Fruit fly (Drosophila melanogaster) whole organism, embryonic: ENCODE data around the gene CG3009.
A peak's percentile ranks its signal among the peaks of the same experiment; 100 is the strongest.

Source experiments
- BtbVII ChIP-seq: fragments of 200-800 bp; sonication (Bioruptor generic); optimal IDR thresholded peaks from 3 replicates; lab custom pipeline; 2017; ENCODE audit warnings: missing biosample characterization, mild to moderate bottlenecking, missing genetic modification characterization
- CG10147 ChIP-seq: fragments of 200-800 bp; sonication (Bioruptor generic); optimal IDR thresholded peaks from 2 replicates; lab custom pipeline; 2019; ENCODE audit warnings: missing biosample characterization, mild to moderate bottlenecking, missing genetic modification characterization, moderate library complexity
- CG10209 ChIP-seq: fragments of 200-800 bp; sonication (Bioruptor generic); optimal IDR thresholded peaks from 3 replicates; lab custom pipeline; 2017; ENCODE audit warnings: missing biosample characterization, mild to moderate bottlenecking, missing genetic modification characterization, missing genetic modification reagents
- CG12104 ChIP-seq: fragments of 200-800 bp; sonication (Bioruptor generic); optimal IDR thresholded peaks from 3 replicates; lab custom pipeline; 2016; ENCODE audit warnings: missing biosample characterization, missing genetic modification characterization
- CG13287 ChIP-seq: fragments of 200-800 bp; sonication (Bioruptor generic); IDR thresholded peaks from 2 replicates; pipeline ENCODE4 v1.3.6; 2022; ENCODE audit warnings: missing biosample characterization, missing genetic modification characterization; ENCODE audit not compliant: partially characterized antibody
- CG14014 ChIP-seq: fragments of 200-800 bp; sonication (Bioruptor generic); IDR thresholded peaks from 2 replicates; pipeline ENCODE4 v1.3.6; 2022; ENCODE audit warnings: missing biosample characterization, missing genetic modification characterization
- CG15011 ChIP-seq: fragments of 200-800 bp; sonication (Bioruptor generic); optimal IDR thresholded peaks from 3 replicates; lab custom pipeline; 2018; ENCODE audit warnings: missing biosample characterization, mild to moderate bottlenecking, missing genetic modification characterization
- CG15073 ChIP-seq: fragments of 200-800 bp; sonication (Bioruptor generic); optimal IDR thresholded peaks from 2 replicates; lab custom pipeline; 2016; ENCODE audit warnings: missing biosample characterization, missing genetic modification characterization
- CG15269 ChIP-seq: fragments of 200-800 bp; sonication (Bioruptor generic); optimal IDR thresholded peaks from 2 replicates; lab custom pipeline; 2018; ENCODE audit warnings: missing biosample characterization, mild to moderate bottlenecking, missing genetic modification characterization, moderate library complexity
- CG17361 ChIP-seq: fragments of 200-800 bp; sonication (Bioruptor generic); IDR thresholded peaks from 3 replicates; pipeline ENCODE4 v1.3.6; 2022; ENCODE audit warnings: missing biosample characterization, missing genetic modification characterization
- CG32532 ChIP-seq: fragments of 200-800 bp; sonication (Bioruptor generic); IDR thresholded peaks from 2 replicates; pipeline ENCODE4 v1.3.6; 2022; ENCODE audit warnings: missing biosample characterization, missing genetic modification characterization
- CG3281 ChIP-seq: fragments of 200-800 bp; sonication (Bioruptor generic); optimal IDR thresholded peaks from 3 replicates; lab custom pipeline; 2017; ENCODE audit warnings: missing biosample characterization, mild to moderate bottlenecking, missing genetic modification characterization
- CG6689 ChIP-seq: fragments of 200-800 bp; sonication (Bioruptor generic); IDR thresholded peaks from 2 replicates; pipeline ENCODE4 v1.3.6; 2022; ENCODE audit warnings: missing biosample characterization, missing genetic modification characterization
- CG6765 ChIP-seq: fragments of 200-800 bp; sonication (Bioruptor generic); optimal IDR thresholded peaks from 3 replicates; lab custom pipeline; 2017; ENCODE audit warnings: missing biosample characterization, mild to moderate bottlenecking, missing genetic modification characterization
- CG6813 ChIP-seq: fragments of 200-800 bp; sonication (Bioruptor generic); optimal IDR thresholded peaks from 2 replicates; lab custom pipeline; 2017; ENCODE audit warnings: missing biosample characterization, missing genetic modification characterization, mild to moderate bottlenecking, moderate library complexity, missing genetic modification reagents
- CG7556 ChIP-seq: fragments of 200-800 bp; sonication (Bioruptor generic); optimal IDR thresholded peaks from 2 replicates; lab custom pipeline; 2017; ENCODE audit warnings: missing biosample characterization, mild to moderate bottlenecking, missing genetic modification characterization
- CG7786 ChIP-seq: fragments of 200-800 bp; sonication (Bioruptor generic); optimal IDR thresholded peaks from 2 replicates; lab custom pipeline; 2016; ENCODE audit warnings: missing biosample characterization, missing genetic modification characterization
- CG8281 ChIP-seq: fragments of 200-800 bp; sonication (Bioruptor generic); optimal IDR thresholded peaks from 2 replicates; lab custom pipeline; 2018; ENCODE audit warnings: missing biosample characterization, mild to moderate bottlenecking, missing genetic modification characterization, moderate library complexity
- CG8944 ChIP-seq: fragments of 200-800 bp; sonication (Bioruptor generic); optimal IDR thresholded peaks from 3 replicates; lab custom pipeline; 2016; ENCODE audit warnings: missing biosample characterization, missing genetic modification characterization
- Drgx ChIP-seq: fragments of 200-800 bp; sonication (Bioruptor generic); IDR thresholded peaks from 2 replicates; pipeline ENCODE4 v1.3.6; 2022; ENCODE audit warnings: missing biosample characterization, missing genetic modification characterization
- Fer1 ChIP-seq: fragments of 200-800 bp; sonication (Bioruptor generic); optimal IDR thresholded peaks from 2 replicates; lab custom pipeline; 2017; ENCODE audit warnings: missing biosample characterization, mild to moderate bottlenecking, missing genetic modification characterization
- Fer3 ChIP-seq: fragments of 200-800 bp; sonication (Bioruptor generic); optimal IDR thresholded peaks from 2 replicates; lab custom pipeline; 2018; ENCODE audit warnings: missing biosample characterization, mild to moderate bottlenecking, missing genetic modification characterization, moderate library complexity
- HmgD ChIP-seq: fragments of 200-800 bp; sonication (Bioruptor generic); optimal IDR thresholded peaks from 3 replicates; lab custom pipeline; 2016; ENCODE audit warnings: missing biosample characterization, missing genetic modification characterization
- Meics ChIP-seq: fragments of 200-800 bp; sonication (Bioruptor generic); optimal IDR thresholded peaks from 2 replicates; lab custom pipeline; 2017; ENCODE audit warnings: missing biosample characterization, mild to moderate bottlenecking, missing genetic modification characterization
- Nf-YC ChIP-seq: fragments of 200-800 bp; optimal IDR thresholded peaks from 3 replicates; lab custom pipeline; 2019; ENCODE audit warnings: missing biosample characterization, mild to moderate bottlenecking, missing genetic modification characterization, moderate library complexity
- PHDP ChIP-seq: fragments of 200-800 bp; sonication (Bioruptor generic); optimal IDR thresholded peaks from 3 replicates; lab custom pipeline; 2018; ENCODE audit warnings: missing biosample characterization, mild to moderate bottlenecking, missing genetic modification characterization, moderate library complexity
- Ravus ChIP-seq: fragments of 200-800 bp; sonication (Bioruptor generic); IDR thresholded peaks from 2 replicates; pipeline ENCODE4 v1.3.6; 2022; ENCODE audit warnings: missing biosample characterization, missing genetic modification characterization
- Scr ChIP-seq: fragments of 200-800 bp; sonication (Bioruptor generic); IDR thresholded peaks from 2 replicates; pipeline ENCODE4 v1.3.6; 2022; ENCODE audit warnings: missing biosample characterization, missing genetic modification characterization; ENCODE audit not compliant: partially characterized antibody
- Sox102F ChIP-seq: fragments of 200-800 bp; sonication (Bioruptor generic); optimal IDR thresholded peaks from 2 replicates; lab custom pipeline; 2018; ENCODE audit warnings: missing biosample characterization, mild to moderate bottlenecking, missing genetic modification characterization, moderate library complexity
- ab ChIP-seq: fragments of 200-800 bp; sonication (Bioruptor generic); optimal IDR thresholded peaks from 2 replicates; lab custom pipeline; 2016; ENCODE audit warnings: missing biosample characterization, missing genetic modification characterization
- ash1 ChIP-seq: fragments of 200-800 bp; sonication (Bioruptor generic); optimal IDR thresholded peaks from 2 replicates; lab custom pipeline; 2018; ENCODE audit warnings: missing biosample characterization, mild to moderate bottlenecking, missing genetic modification characterization
- chm ChIP-seq: fragments of 200-800 bp; sonication (Bioruptor generic); IDR thresholded peaks from 2 replicates; pipeline ENCODE4 v1.3.6; 2022; ENCODE audit warnings: missing biosample characterization, missing genetic modification characterization
- dimm ChIP-seq: fragments of 200-800 bp; sonication (Bioruptor generic); IDR thresholded peaks from 2 replicates; pipeline ENCODE4 v1.3.6; 2022; ENCODE audit warnings: missing biosample characterization, missing genetic modification characterization
- disco-r ChIP-seq: fragments of 200-800 bp; sonication (Bioruptor generic); optimal IDR thresholded peaks from 2 replicates; lab custom pipeline; 2016; ENCODE audit warnings: missing biosample characterization, missing genetic modification characterization
- dmrt99B ChIP-seq: fragments of 200-800 bp; sonication (Bioruptor generic); optimal IDR thresholded peaks from 2 replicates; lab custom pipeline; 2018; ENCODE audit warnings: missing biosample characterization, mild to moderate bottlenecking, missing genetic modification characterization, moderate library complexity
- eve ChIP-seq, 2 experiments: fragments of >200 bp; optimal IDR thresholded peaks; 2 replicates each; lab custom pipeline; 2017; ENCODE audit warnings: missing biosample characterization in 2 of 2, missing genetic modification characterization in 2 of 2
- gcm ChIP-seq: fragments of 200-800 bp; sonication (Bioruptor generic); optimal IDR thresholded peaks from 2 replicates; lab custom pipeline; 2019; ENCODE audit warnings: missing biosample characterization, mild to moderate bottlenecking, missing genetic modification characterization, moderate library complexity
- grau ChIP-seq: fragments of 200-800 bp; optimal IDR thresholded peaks from 3 replicates; lab custom pipeline; 2019; ENCODE audit warnings: missing biosample characterization, mild to moderate bottlenecking, missing genetic modification characterization, moderate library complexity
- maf-S ChIP-seq: fragments of 200-800 bp; sonication (Bioruptor generic); optimal IDR thresholded peaks from 2 replicates; lab custom pipeline; 2016; ENCODE audit warnings: missing biosample characterization, missing genetic modification characterization
- nerfin-2 ChIP-seq: fragments of 200-800 bp; sonication (Bioruptor generic); IDR thresholded peaks from 2 replicates; pipeline ENCODE4 v1.3.6; 2022; ENCODE audit warnings: missing biosample characterization, missing genetic modification characterization; ENCODE audit not compliant: partially characterized antibody
- nmo ChIP-seq: fragments of 200-800 bp; sonication (Bioruptor generic); optimal IDR thresholded peaks from 2 replicates; lab custom pipeline; 2018; ENCODE audit warnings: missing biosample characterization, mild to moderate bottlenecking, missing genetic modification characterization, moderate library complexity
- prd ChIP-seq, 3 experiments: fragments of >200 bp in 2 of 3; fragments of 200-800 bp in 1 of 3; sonication (Bioruptor generic) in 1 of 3; optimal IDR thresholded peaks in 2 of 3; IDR thresholded peaks in 1 of 3; 2 replicates in 2 of 3; 3 replicates in 1 of 3; pipeline versions ENCODE4 v1.3.6 to Lab custom; 2017 to 2022; ENCODE audit warnings: missing biosample characterization in 1 of 3, missing genetic modification characterization in 1 of 3
- psq ChIP-seq: fragments of 200-800 bp; sonication (Bioruptor generic); optimal IDR thresholded peaks from 2 replicates; lab custom pipeline; 2017; ENCODE audit warnings: missing biosample characterization, missing genetic modification characterization
- repo ChIP-seq: fragments of 200-800 bp; sonication (Bioruptor generic); optimal IDR thresholded peaks from 2 replicates; lab custom pipeline; 2016; ENCODE audit warnings: missing biosample characterization, missing genetic modification characterization
- run ChIP-seq: fragments of 200-800 bp; sonication (Bioruptor generic); optimal IDR thresholded peaks from 3 replicates; lab custom pipeline; 2018; ENCODE audit warnings: missing biosample characterization, mild to moderate bottlenecking, missing genetic modification characterization
- tap ChIP-seq: fragments of 200-800 bp; optimal IDR thresholded peaks from 3 replicates; lab custom pipeline; 2019; ENCODE audit warnings: missing biosample characterization, mild to moderate bottlenecking, missing genetic modification characterization, moderate library complexity
- tll ChIP-seq, 2 experiments: fragments of 200-800 bp in 1 of 2; fragments of >200 bp in 1 of 2; sonication (Bioruptor generic) in 1 of 2; optimal IDR thresholded peaks; 2 replicates each; lab custom pipeline; 2017 to 2019; ENCODE audit warnings: missing biosample characterization in 2 of 2, missing genetic modification characterization in 2 of 2, mild to moderate bottlenecking in 1 of 2, moderate library complexity in 1 of 2
- twi ChIP-seq: fragments of 200-800 bp; optimal IDR thresholded peaks from 2 replicates; lab custom pipeline; 2019; ENCODE audit warnings: missing biosample characterization, mild to moderate bottlenecking, missing genetic modification characterization, moderate library complexity
- usp ChIP-seq: fragments of >200 bp; optimal IDR thresholded peaks from 2 replicates; lab custom pipeline; 2017; ENCODE audit warnings: missing biosample characterization, missing genetic modification characterization
- zfh1 ChIP-seq: fragments of 200-800 bp; sonication (Bioruptor generic); IDR thresholded peaks from 3 replicates; pipeline ENCODE4 v1.3.6; 2022; ENCODE audit warnings: missing biosample characterization, missing genetic modification characterization

CG3009 gene

DNA sequence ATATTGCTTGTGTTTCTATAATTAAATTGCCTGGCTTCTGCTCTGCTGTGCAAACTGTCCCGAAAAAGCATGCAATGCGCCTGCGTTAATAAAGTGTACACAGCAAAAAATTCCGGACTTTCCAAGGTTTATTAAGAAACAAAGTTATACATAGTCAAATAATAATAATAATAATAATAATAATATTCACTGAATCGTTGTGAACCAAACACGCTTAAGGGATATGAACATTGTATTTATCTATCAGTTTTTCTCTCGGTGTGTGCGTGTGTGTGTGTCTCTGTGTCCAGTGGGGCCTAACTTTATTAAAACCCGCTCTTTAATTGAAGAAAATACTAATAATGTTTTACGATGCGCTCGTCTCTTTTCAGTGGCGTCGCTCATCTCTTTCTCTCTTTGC lies 24.7 kb upstream of the CG3009 start (continued):
- no peak for TF ChIP-seq ash1 (GFP tag; lab: Kevin White, UChicago)
- TF ChIP-seq CG10147 (GFP tag; lab: Kevin White, UChicago): peak; percentile 19
- TF ChIP-seq Fer3 (tag; lab: Kevin White, UChicago): peak; percentile 14
- TF ChIP-seq grau (tag; lab: Kevin White, UChicago): peak; percentile 43
- peak; percentile 42 for TF ChIP-seq PHDP (tag; lab: Kevin White, UChicago)
- TF ChIP-seq CG3281 (GFP tag; lab: Kevin White, UChicago): peak; percentile 45
- no peak for TF ChIP-seq tll (GFP tag; optimal IDR thresholded peaks at IDR 0.05; lab: Kevin White, UChicago)
- peak; percentile 53 for TF ChIP-seq Sox102F (GFP tag; lab: Kevin White, UChicago)
- TF ChIP-seq CG14014 (GFP tag; lab: Robert Waterston, UW): no peak
- TF ChIP-seq nmo: peak; percentile 21
- no peak for TF ChIP-seq chm
- TF ChIP-seq nerfin-2 (GFP tag; lab: Robert Waterston, UW): no peak
- no peak for TF ChIP-seq HmgD (GFP tag; lab: Kevin White, UChicago)
- peak; percentile 39 for TF ChIP-seq CG7556 (GFP tag; lab: Kevin White, UChicago)
- 0 out of 2 replicates have a peak, but pooled peaks have one; percentile 16 for TF ChIP-seq Drgx (GFP tag; lab: Robert Waterston, UW)
- TF ChIP-seq CG6813 (GFP tag; lab: Kevin White, UChicago): peak; percentile 41
- no peak for TF ChIP-seq CG13287 (GFP tag; lab: Robert Waterston, UW)
- no peak for TF ChIP-seq ab (GFP tag; lab: Kevin White, UChicago)
- no peak for TF ChIP-seq CG8281
- TF ChIP-seq CG6689: peak; percentile 20; the same call in 1 of the 2 replicates
- TF ChIP-seq zfh1: peak; percentile 44; the same call in 1 of the 3 replicates
- peak; percentile 34 for TF ChIP-seq CG10209 (GFP tag; lab: Kevin White, UChicago)
- TF ChIP-seq dmrt99B (tag; lab: Kevin White, UChicago): peak; percentile 34
- no peak for TF ChIP-seq maf-S
- TF ChIP-seq CG17361 (GFP tag; lab: Robert Waterston, UW): no peak
- no peak for TF ChIP-seq gcm
- peak; percentile 40 for TF ChIP-seq CG15269 (tag; lab: Kevin White, UChicago)
- no peak for TF ChIP-seq CG7786 (GFP tag; lab: Kevin White, UChicago)
- peak; percentile 26 for TF ChIP-seq tap (tag; lab: Kevin White, UChicago)
- TF ChIP-seq CG12104 (GFP tag; lab: Kevin White, UChicago): no peak
- TF ChIP-seq BtbVII (GFP tag; lab: Kevin White, UChicago): peak; percentile 1
- TF ChIP-seq CG15011 (GFP tag; lab: Kevin White, UChicago): no peak
- no peak for TF ChIP-seq Scr
- no peak for TF ChIP-seq disco-r
- TF ChIP-seq Ravus (GFP tag; lab: Robert Waterston, UW): no peak
- no peak for TF ChIP-seq CG6765 (GFP tag; lab: Kevin White, UChicago)
- no peak for TF ChIP-seq twi (tag; lab: Kevin White, UChicago)
- TF ChIP-seq CG15073 (GFP tag; lab: Kevin White, UChicago): no peak
- TF ChIP-seq CG32532: peak; percentile 62; the same call in 1 of the 2 replicates
- TF ChIP-seq Fer1 (GFP tag; lab: Kevin White, UChicago): peak; percentile 57
- no peak for TF ChIP-seq repo (GFP tag; lab: Kevin White, UChicago)
- peak; percentile 55 for TF ChIP-seq Meics (GFP tag; lab: Kevin White, UChicago)
- no peak for TF ChIP-seq dimm (GFP tag; lab: Robert Waterston, UW)
- no peak for TF ChIP-seq Nf-YC
- TF ChIP-seq usp: no peak
- TF ChIP-seq run (tag; lab: Kevin White, UChicago): no peak
- TF ChIP-seq prd (optimal IDR thresholded peaks at IDR 0.05; lab: Kevin White, UChicago): no peak
- peak; percentile 43; the same call in 1 of the 3 replicates for TF ChIP-seq prd (GFP tag; IDR thresholded peaks at IDR 0.05; lab: Robert Waterston, UW)
- TF ChIP-seq eve (GFP tag; optimal IDR thresholded peaks at IDR 0.05; lab: Kevin White, UChicago): no peak
- TF ChIP-seq psq (GFP tag; lab: Kevin White, UChicago): no peak
- no peak for TF ChIP-seq CG8944
